Worm (Caenorhabditis elegans) whole organism, late embryonic: ENCODE results near the gene ZK6.8.

Experiments
- C08G9.2 ChIP-seq: sonication (generic microtip); optimal IDR thresholded peaks from 2 replicates; lab custom pipeline; 2016; ENCODE audit warnings: mild to moderate bottlenecking, missing genetic modification characterization, moderate library complexity, missing compliant biosample characterization
- T23F11.4 ChIP-seq: fragments of 200-800 bp; sonication (Bioruptor generic); optimal IDR thresholded peaks from 2 replicates; lab custom pipeline; 2018; ENCODE audit warnings: mild to moderate bottlenecking, missing genetic modification characterization, missing compliant biosample characterization
- ahr-1 ChIP-seq: sonication (generic microtip); optimal IDR thresholded peaks from 2 replicates; lab custom pipeline; 2016; ENCODE audit warnings: missing genetic modification characterization, missing compliant biosample characterization
- ceh-14 ChIP-seq: sonication (generic microtip); optimal IDR thresholded peaks from 2 replicates; lab custom pipeline; 2016; ENCODE audit warnings: missing genotype, missing genetic modification characterization, missing compliant biosample characterization
- ceh-18 ChIP-seq: sonication (generic microtip); optimal IDR thresholded peaks from 2 replicates; lab custom pipeline; 2016; ENCODE audit warnings: missing genetic modification characterization, missing compliant biosample characterization
- ceh-19 ChIP-seq: fragments of 200-800 bp; sonication (Bioruptor generic); optimal IDR thresholded peaks from 2 replicates; lab custom pipeline; 2018; ENCODE audit warnings: mild to moderate bottlenecking, missing genetic modification characterization, missing compliant biosample characterization
- ceh-2 ChIP-seq: sonication (generic microtip); optimal IDR thresholded peaks from 2 replicates; lab custom pipeline; 2016; ENCODE audit warnings: missing genotype, missing genetic modification characterization, missing compliant biosample characterization
- ceh-30 ChIP-seq: fragments of 150-350 bp; optimal IDR thresholded peaks from 2 replicates; lab custom pipeline; 2014; ENCODE audit warnings: missing biosample characterization, missing genetic modification characterization
- ceh-34 ChIP-seq: sonication (generic microtip); optimal IDR thresholded peaks from 2 replicates; lab custom pipeline; 2016; ENCODE audit warnings: mild to moderate bottlenecking, missing genetic modification characterization, missing compliant biosample characterization
- ceh-6 ChIP-seq: fragments of 200-800 bp; sonication (Bioruptor generic); optimal IDR thresholded peaks from 2 replicates; lab custom pipeline; 2018; ENCODE audit warnings: mild to moderate bottlenecking, missing genetic modification characterization, missing compliant biosample characterization
- che-1 ChIP-seq: sonication (generic microtip); optimal IDR thresholded peaks from 2 replicates; lab custom pipeline; 2016; ENCODE audit warnings: mild to moderate bottlenecking, missing genetic modification characterization, missing compliant biosample characterization
- dmd-4 ChIP-seq: sonication (generic microtip); optimal IDR thresholded peaks from 2 replicates; lab custom pipeline; 2016; ENCODE audit warnings: borderline replicate concordance, missing genetic modification characterization, missing compliant biosample characterization
- elt-4 ChIP-seq: sonication (generic microtip); optimal IDR thresholded peaks from 2 replicates; lab custom pipeline; 2016; ENCODE audit warnings: missing genetic modification characterization, missing compliant biosample characterization
- ets-4 ChIP-seq: sonication (generic microtip); optimal IDR thresholded peaks from 2 replicates; lab custom pipeline; 2016; ENCODE audit warnings: missing genetic modification characterization, missing compliant biosample characterization
- eyg-1 ChIP-seq: sonication (generic microtip); optimal IDR thresholded peaks from 2 replicates; lab custom pipeline; 2016; ENCODE audit warnings: missing genotype, missing genetic modification characterization, missing compliant biosample characterization
- fkh-6 ChIP-seq: sonication (generic microtip); optimal IDR thresholded peaks from 2 replicates; lab custom pipeline; 2016; ENCODE audit warnings: missing genetic modification characterization, missing compliant biosample characterization
- hlh-13 ChIP-seq: fragments of 200-800 bp; sonication (Bioruptor generic); optimal IDR thresholded peaks from 2 replicates; lab custom pipeline; 2018; ENCODE audit warnings: mild to moderate bottlenecking, missing genetic modification characterization, missing compliant biosample characterization
- hlh-6 ChIP-seq: sonication (generic microtip); optimal IDR thresholded peaks from 2 replicates; lab custom pipeline; 2016; ENCODE audit warnings: missing genotype, missing genetic modification characterization, missing compliant biosample characterization
- hlh-8 ChIP-seq: sonication (generic microtip); optimal IDR thresholded peaks from 2 replicates; lab custom pipeline; 2016; ENCODE audit warnings: missing genotype, missing genetic modification characterization, missing compliant biosample characterization
- madf-2 ChIP-seq: sonication (generic microtip); optimal IDR thresholded peaks from 2 replicates; lab custom pipeline; 2017; ENCODE audit warnings: missing genetic modification characterization, missing compliant biosample characterization
- mec-3 ChIP-seq: sonication (generic microtip); optimal IDR thresholded peaks from 2 replicates; lab custom pipeline; 2016; ENCODE audit warnings: borderline replicate concordance, missing genetic modification characterization, missing compliant biosample characterization
- nfya-1 ChIP-seq: sonication (generic microtip); optimal IDR thresholded peaks from 2 replicates; lab custom pipeline; 2017; ENCODE audit warnings: missing genetic modification characterization, mild to moderate bottlenecking, missing compliant biosample characterization, antibody characterized with exemption, moderate library complexity
- nhr-11 ChIP-seq: fragments of 150-350 bp; optimal IDR thresholded peaks from 2 replicates; lab custom pipeline; 2014; ENCODE audit warnings: missing biosample characterization, missing genetic modification characterization
- nhr-232 ChIP-seq: sonication (generic microtip); optimal IDR thresholded peaks from 2 replicates; lab custom pipeline; 2016; ENCODE audit warnings: missing genetic modification characterization, missing compliant biosample characterization
- odd-2 ChIP-seq: sonication (generic microtip); optimal IDR thresholded peaks from 2 replicates; lab custom pipeline; 2017; ENCODE audit warnings: antibody characterized with exemption, mild to moderate bottlenecking, missing genetic modification characterization, missing compliant biosample characterization
- pag-3 ChIP-seq: sonication (generic microtip); optimal IDR thresholded peaks from 2 replicates; lab custom pipeline; 2016; ENCODE audit warnings: missing compliant biosample characterization, missing genetic modification characterization, borderline replicate concordance
- pat-9 ChIP-seq: fragments of 200-800 bp; sonication (Bioruptor generic); optimal IDR thresholded peaks from 2 replicates; lab custom pipeline; 2018; ENCODE audit warnings: mild to moderate bottlenecking, missing genetic modification characterization, moderate library complexity, missing compliant biosample characterization
- pros-1 ChIP-seq: fragments of 150-350 bp; optimal IDR thresholded peaks from 2 replicates; lab custom pipeline; 2014; ENCODE audit warnings: missing biosample characterization, missing genetic modification reagents, missing genetic modification characterization
- ref-2 ChIP-seq: sonication (generic microtip); optimal IDR thresholded peaks from 2 replicates; lab custom pipeline; 2016; ENCODE audit warnings: missing genetic modification characterization, missing compliant biosample characterization
- sdc-2 ChIP-seq: sonication (generic microtip); optimal IDR thresholded peaks from 2 replicates; lab custom pipeline; 2016; ENCODE audit warnings: missing genotype, missing genetic modification characterization, missing compliant biosample characterization
- sox-2 ChIP-seq: fragments of 200-800 bp; sonication (Bioruptor generic); IDR thresholded peaks from 2 replicates; pipeline ENCODE4 v1.3.6; 2022; ENCODE audit warnings: missing genetic modification reagents, missing genetic modification characterization, missing compliant biosample characterization
- sox-4 ChIP-seq: sonication (generic microtip); optimal IDR thresholded peaks from 2 replicates; lab custom pipeline; 2017; ENCODE audit warnings: mild to moderate bottlenecking, missing genetic modification characterization, inconsistent platforms, missing compliant biosample characterization
- tbx-2 ChIP-seq: sonication (generic microtip); optimal IDR thresholded peaks from 2 replicates; lab custom pipeline; 2016; ENCODE audit warnings: missing genetic modification characterization, missing compliant biosample characterization
- unc-3 ChIP-seq, 2 experiments: fragments of 200-800 bp in 1 of 2; sonication (Bioruptor generic) in 1 of 2; sonication (generic microtip) in 1 of 2; conservative IDR thresholded peaks in 1 of 2; optimal IDR thresholded peaks in 1 of 2; 2 replicates each; pipeline versions ENCODE4 v1.3.6 to Lab custom; 2016 to 2022; ENCODE audit warnings: missing compliant biosample characterization in 2 of 2, missing genetic modification characterization in 2 of 2, missing genetic modification reagents in 1 of 2
- unc-42 ChIP-seq: sonication (generic microtip); optimal IDR thresholded peaks from 2 replicates; lab custom pipeline; 2016; ENCODE audit warnings: missing genotype, missing genetic modification characterization, missing compliant biosample characterization
- unc-55 ChIP-seq: sonication (generic microtip); optimal IDR thresholded peaks from 2 replicates; lab custom pipeline; 2017; ENCODE audit warnings: missing biosample characterization, missing genetic modification reagents, missing genetic modification characterization
- unc-86 ChIP-seq: sonication (generic microtip); optimal IDR thresholded peaks from 2 replicates; lab custom pipeline; 2016; ENCODE audit warnings: missing genetic modification characterization, missing compliant biosample characterization
- zip-5 ChIP-seq: sonication (generic microtip); optimal IDR thresholded peaks from 2 replicates; lab custom pipeline; 2016; ENCODE audit warnings: missing genetic modification characterization, missing compliant biosample characterization
- ztf-16 ChIP-seq: sonication (generic microtip); optimal IDR thresholded peaks from 2 replicates; lab custom pipeline; 2017; ENCODE audit warnings: missing genetic modification characterization, missing compliant biosample characterization

The ZK6.8 gene

ce11 chrV:351787-352186 is 29.9 kb upstream of the ZK6.8 start:
- no peak for TF ChIP-seq ceh-2 (tag; lab: Kevin White, UChicago)
- TF ChIP-seq hlh-6 = no peak
- TF ChIP-seq ceh-34 (tag; lab: Kevin White, UChicago) = no peak
- no peak for TF ChIP-seq unc-3 (GFP tag; conservative IDR thresholded peaks at IDR 0.05; lab: Robert Waterston, UW)
- TF ChIP-seq unc-3 (tag; optimal IDR thresholded peaks at IDR 0.05; lab: Kevin White, UChicago) = no peak
- TF ChIP-seq ets-4 (tag; lab: Kevin White, UChicago) = no peak
- no peak for TF ChIP-seq ceh-6 (GFP tag; lab: Kevin White, UChicago)
- TF ChIP-seq T23F11.4 (GFP tag; lab: Kevin White, UChicago) = no peak
- TF ChIP-seq odd-2 (tag; lab: Kevin White, UChicago) = no peak
- TF ChIP-seq zip-5 = no peak
- no peak for TF ChIP-seq madf-2 (tag; lab: Kevin White, UChicago)
- no peak for TF ChIP-seq ceh-30 (tag; lab: Kevin White, UChicago)
- no peak for TF ChIP-seq ahr-1
- no peak for TF ChIP-seq tbx-2 (tag; lab: Kevin White, UChicago)
- no peak for TF ChIP-seq pag-3
- no peak for TF ChIP-seq ztf-16 (tag; lab: Kevin White, UChicago)
- no peak for TF ChIP-seq nfya-1 (tag; lab: Kevin White, UChicago)
- TF ChIP-seq nhr-232 (tag; lab: Kevin White, UChicago) = no peak
- TF ChIP-seq hlh-13 (GFP tag; lab: Kevin White, UChicago) = no peak

- TF ChIP-seq nfya-1 (tag; lab: Kevin White, UChicago) (peak; percentile 65), C08G9.2 (tag; lab: Kevin White, UChicago) (no peak)
- TF ChIP-seq, all 69 proteins: peak for 1
Observed at ce11 chrV:356959-357702, 24.6 kb upstream of the ZK6.8 start.

DNA sequence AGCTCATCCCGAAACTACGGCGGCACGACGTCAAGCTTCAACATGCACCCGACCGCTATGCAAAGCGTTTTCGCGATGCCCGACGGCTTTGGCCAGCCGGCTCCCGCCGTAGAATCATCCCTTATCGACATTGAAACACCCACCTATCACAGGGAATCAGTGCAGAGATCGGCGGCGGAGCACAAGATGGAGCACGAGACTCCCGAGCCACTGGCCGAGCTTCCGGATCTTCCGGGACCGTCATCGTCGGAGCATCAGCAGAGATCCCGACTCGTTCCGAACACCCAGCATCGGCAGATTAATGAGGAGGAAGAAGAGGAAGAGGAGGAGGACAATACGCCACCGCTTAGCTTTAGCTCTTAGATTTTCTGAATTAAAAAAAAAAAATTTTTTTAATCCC is 23.2 kb upstream of the ZK6.8 start:
- TF ChIP-seq ceh-19 (GFP tag; lab: Kevin White, UChicago) (no peak), nfya-1 (tag; lab: Kevin White, UChicago) (no peak), elt-4 (tag; lab: Kevin White, UChicago) (no peak), ceh-2 (tag; lab: Kevin White, UChicago) (no peak), unc-55 (GFP tag; lab: Kevin White, UChicago) (no peak), ets-4 (tag; lab: Kevin White, UChicago) (no peak), odd-2 (tag; lab: Kevin White, UChicago) (no peak), hlh-13 (GFP tag; lab: Kevin White, UChicago) (no peak), unc-42 (no peak), mec-3 (no peak), sox-4 (tag; lab: Kevin White, UChicago) (no peak), tbx-2 (tag; lab: Kevin White, UChicago) (no peak), hlh-8 (tag; lab: Kevin White, UChicago) (no peak), dmd-4 (tag; lab: Kevin White, UChicago) (no peak)

DNA sequence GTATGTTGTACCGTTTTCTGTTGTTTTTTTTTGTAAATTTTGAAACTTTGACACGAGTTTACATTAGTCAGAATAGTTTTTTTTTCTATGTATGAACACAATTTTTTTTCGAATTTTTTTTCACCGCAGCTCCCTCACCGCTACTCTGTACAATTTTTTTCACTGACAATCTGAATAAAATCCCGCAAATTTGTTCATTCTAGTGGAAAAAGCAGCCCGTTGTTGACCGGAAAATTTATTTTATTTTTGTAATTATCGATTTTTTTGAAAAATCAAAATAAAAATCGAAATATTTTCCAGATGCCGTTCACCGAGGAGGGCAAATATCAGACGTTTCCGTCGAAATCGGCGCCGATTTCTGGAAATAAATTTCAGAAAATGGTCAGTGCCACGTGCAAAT is 22.2 kb upstream of the ZK6.8 start, which contains the start of gene T22H9.1:
T22H9.1 (plus strand) TSS at position 301 of the 400 bp plus-strand sequence.
- TF ChIP-seq pros-1 (tag; lab: Kevin White, UChicago) (no peak), odd-2 (tag; lab: Kevin White, UChicago) (no peak), unc-86 (tag; lab: Kevin White, UChicago) (no peak), ceh-18 (no peak), ref-2 (tag; lab: Kevin White, UChicago) (no peak), C08G9.2 (tag; lab: Kevin White, UChicago) (no peak), sdc-2 (no peak), pat-9 (no peak), elt-4 (tag; lab: Kevin White, UChicago) (no peak), fkh-6 (tag; lab: Kevin White, UChicago) (no peak), pag-3 (no peak), ceh-19 (GFP tag; lab: Kevin White, UChicago) (no peak), ceh-14 (no peak), che-1 (tag; lab: Kevin White, UChicago) (no peak), tbx-2 (tag; lab: Kevin White, UChicago) (no peak), eyg-1 (tag; lab: Kevin White, UChicago) (no peak), sox-2 (GFP tag; lab: Robert Waterston, UW) (no peak), nhr-11 (tag; lab: Kevin White, UChicago) (no peak)
